Fruit fly (Drosophila melanogaster) Kc167 (cell line): ENCODE data around the gene CG15602.

Experiments used
- Myc ChIP-seq: fragments of >200 bp; optimal IDR thresholded peaks from 2 replicates; lab custom pipeline; 2017; ENCODE audit warnings: missing external identifiers
- Sin3A ChIP-seq: fragments of >200 bp; optimal IDR thresholded peaks from 2 replicates; lab custom pipeline; 2018; ENCODE audit warnings: missing external identifiers
- h ChIP-seq: fragments of >200 bp; optimal IDR thresholded peaks from 3 replicates; lab custom pipeline; 2018; ENCODE audit warnings: missing external identifiers
- insv ChIP-seq: fragments of >200 bp; optimal IDR thresholded peaks from 3 replicates; lab custom pipeline; 2018; ENCODE audit warnings: missing external identifiers
- psq ChIP-seq: fragments of >200 bp; optimal IDR thresholded peaks from 2 replicates; lab custom pipeline; 2017; ENCODE audit warnings: missing external identifiers
- ttk ChIP-seq: sonication (Bioruptor generic); optimal IDR thresholded peaks from 2 replicates; lab custom pipeline; 2017; ENCODE audit warnings: missing external identifiers

DNA sequence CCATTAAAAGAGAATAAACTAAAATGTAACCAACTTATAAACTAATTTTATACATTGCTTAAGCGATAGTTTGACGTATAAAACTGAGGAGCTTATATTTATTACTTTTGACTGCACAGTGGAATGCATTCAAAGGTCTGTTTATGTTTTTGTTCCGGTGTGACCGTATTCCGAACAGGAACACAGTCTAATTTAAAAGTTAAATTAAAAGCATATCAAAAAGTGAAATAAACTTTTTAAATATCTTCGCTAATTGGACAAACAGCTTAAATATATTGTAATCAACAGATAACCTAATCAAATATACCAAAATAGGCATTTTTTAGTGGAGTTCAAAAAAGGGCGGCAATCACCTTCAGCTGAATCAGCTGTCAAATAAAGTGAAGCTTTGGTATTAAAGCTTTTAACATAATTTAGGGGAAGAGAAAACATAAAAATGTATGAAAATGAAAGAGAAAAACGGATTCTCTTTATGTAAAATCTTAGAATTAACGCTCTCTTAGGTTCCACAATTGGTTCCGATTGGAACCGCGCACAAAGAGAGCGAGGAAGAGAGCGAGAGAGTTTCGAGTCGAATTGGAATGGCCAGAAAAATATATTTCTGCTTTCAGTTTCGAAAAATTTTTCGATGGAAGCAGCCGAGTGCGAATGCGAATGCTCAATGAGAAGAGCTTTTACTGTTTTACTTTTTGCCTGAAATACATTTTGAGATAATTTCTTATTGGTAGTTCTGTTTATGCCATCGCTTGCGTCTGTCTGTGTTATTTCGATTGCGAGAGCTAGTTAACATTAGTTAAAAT, 4.7 kb downstream of the CG15602 start, which contains the start of the genes PGRP-LE and sd:
- TF ChIP-seq psq (lab: Kevin White, UChicago) (no peak), h (lab: Kevin White, UChicago) (no peak), insv (lab: Kevin White, UChicago) (no peak), Sin3A (lab: Kevin White, UChicago) (no peak), Myc (lab: Kevin White, UChicago) (no peak), ttk (lab: Kevin White, UChicago) (no peak)
